Fruit fly (Drosophila melanogaster): ENCODE results near the gene aay.
A peak's percentile ranks its signal among the peaks of the same experiment; 100 is the strongest.

aay gene

dm6 chr3L:9429665-9430607 lies 6.9 kb downstream of the aay start, which contains the start of the genes RpS17 and MTF-1 (continued):
- TF ChIP-seq bbx (GFP tag; IDR thresholded peaks at IDR 0.05; ENCODE audit: partially characterized antibody) (no peak), disco-r (GFP tag; optimal IDR thresholded peaks at IDR 0.05) (peak; percentile 39), hb (GFP tag; IDR thresholded peaks at IDR 0.05; ENCODE audit: partially characterized antibody) (no peak), Hmr (GFP tag; optimal IDR thresholded peaks at IDR 0.05) (peak; percentile 66), CG3726 (GFP tag; IDR thresholded peaks at IDR 0.05) (no peak), Vsx1 (GFP tag; optimal IDR thresholded peaks at IDR 0.05) (peak; percentile 51), Sox100B (GFP tag; optimal IDR thresholded peaks at IDR 0.05) (peak; percentile 46), CG3847 (GFP tag; IDR thresholded peaks at IDR 0.05) (peak; percentile 34; the same call in 1 of the 2 replicates), tup (GFP tag; optimal IDR thresholded peaks at IDR 0.05) (no peak), lmd (GFP tag; IDR thresholded peaks at IDR 0.05) (no peak; the same call in 1 of the 2 replicates), CG13775 (GFP tag; optimal IDR thresholded peaks at IDR 0.05) (peak; percentile 61), CG13424 (tag; optimal IDR thresholded peaks at IDR 0.05) (no peak), Lpt (GFP tag; optimal IDR thresholded peaks at IDR 0.05) (no peak), CG15073 (GFP tag; optimal IDR thresholded peaks at IDR 0.05) (no peak), GATAe (GFP tag; conservative IDR thresholded peaks at IDR 0.05) (no peak), Drgx (GFP tag; IDR thresholded peaks at IDR 0.05) (no peak), luna (GFP tag; optimal IDR thresholded peaks at IDR 0.05) (peak; percentile 7), CG17829 (tag; optimal IDR thresholded peaks at IDR 0.05) (peak; percentile 28), CG30403 (GFP tag; optimal IDR thresholded peaks at IDR 0.05) (peak; percentile 9), pho (GFP tag; optimal IDR thresholded peaks at IDR 0.05) (no peak), abd-A (tag; optimal IDR thresholded peaks at IDR 0.05) (no peak), Hr78 (GFP tag; optimal IDR thresholded peaks at IDR 0.05) (no peak), CG31224 (GFP tag; IDR thresholded peaks at IDR 0.05) (no peak), cg (GFP tag; optimal IDR thresholded peaks at IDR 0.05) (peak; percentile 14), aop (GFP tag; IDR thresholded peaks at IDR 0.05) (no peak), emc (GFP tag; optimal IDR thresholded peaks at IDR 0.05) (no peak), CG17802 (tag; optimal IDR thresholded peaks at IDR 0.05) (no peak), prd (optimal IDR thresholded peaks at IDR 0.05) (no peak), prd (GFP tag; IDR thresholded peaks at IDR 0.05) (no peak), CG11696 (GFP tag; IDR thresholded peaks at IDR 0.05) (peak; percentile 9; the same call in 1 of the 2 replicates), sob (GFP tag; IDR thresholded peaks at IDR 0.05) (peak; percentile 55; the same call in 1 of the 2 replicates), CG1602 (GFP tag; optimal IDR thresholded peaks at IDR 0.05) (no peak), CG12942 (GFP tag; optimal IDR thresholded peaks at IDR 0.05) (peak; percentile 25), Sin3A (optimal IDR thresholded peaks at IDR 0.05) (no peak), CG6854 (GFP tag; optimal IDR thresholded peaks at IDR 0.05) (peak; percentile 41), ems (GFP tag; optimal IDR thresholded peaks at IDR 0.05) (no peak), salm (tag; optimal IDR thresholded peaks at IDR 0.05) (peak; percentile 62), gro (GFP tag; optimal IDR thresholded peaks at IDR 0.05) (peak; percentile 4), CG14667 (GFP tag; IDR thresholded peaks at IDR 0.05) (no peak), tgo (GFP tag; IDR thresholded peaks at IDR 0.05) (peak; percentile 51), gfzf (GFP tag; optimal IDR thresholded peaks at IDR 0.05) (peak; percentile 94), maf-S (GFP tag; optimal IDR thresholded peaks at IDR 0.05) (peak; percentile 4), CG16779 (GFP tag; IDR thresholded peaks at IDR 0.05) (no peak), bab2 (GFP tag; optimal IDR thresholded peaks at IDR 0.05) (no peak), wor (GFP tag; IDR thresholded peaks at IDR 0.05) (no peak), CG11504 (tag; optimal IDR thresholded peaks at IDR 0.05) (peak; percentile 34), crc (GFP tag; optimal IDR thresholded peaks at IDR 0.05) (no peak), bsh (GFP tag; optimal IDR thresholded peaks at IDR 0.05) (peak; percentile 45 to 49), zen (tag; optimal IDR thresholded peaks at IDR 0.05) (no peak)

All from whole organism, embryonic.